Worm (Caenorhabditis elegans) whole organism, early embryonic: ENCODE results near the gene F32D8.15.

Experiments
- B0310.2 ChIP-seq: sonication (generic microtip); optimal IDR thresholded peaks from 2 replicates; lab custom pipeline; 2016; ENCODE audit warnings: mild to moderate bottlenecking, missing genetic modification characterization, missing compliant biosample characterization
- F13C5.2 ChIP-seq: sonication (generic microtip); optimal IDR thresholded peaks from 2 replicates; lab custom pipeline; 2017; ENCODE audit warnings: mild to moderate bottlenecking, missing genetic modification characterization, inconsistent platforms, missing compliant biosample characterization
- aly-1 ChIP-seq: sonication (generic microtip); optimal IDR thresholded peaks from 2 replicates; lab custom pipeline; 2016; ENCODE audit warnings: missing genetic modification characterization, missing compliant biosample characterization
- ama-1 ChIP-seq: fragments of 150-350 bp; optimal IDR thresholded peaks from 2 replicates; lab custom pipeline; 2014
- ceh-36 ChIP-seq: sonication (generic microtip); optimal IDR thresholded peaks from 2 replicates; lab custom pipeline; 2016; ENCODE audit warnings: missing genetic modification characterization, inconsistent platforms, missing compliant biosample characterization
- ets-7 ChIP-seq: sonication (generic microtip); optimal IDR thresholded peaks from 2 replicates; lab custom pipeline; 2016; ENCODE audit warnings: missing genotype, missing genetic modification characterization, missing compliant biosample characterization
- flt-1 ChIP-seq: fragments of 200-800 bp; sonication (Bioruptor generic); IDR thresholded peaks from 2 replicates; pipeline ENCODE4 v1.3.6; 2022; ENCODE audit warnings: missing genetic modification characterization, missing compliant biosample characterization
- hmbx-1 ChIP-seq: sonication (generic microtip); optimal IDR thresholded peaks from 2 replicates; lab custom pipeline; 2016; ENCODE audit warnings: mild to moderate bottlenecking, missing genetic modification characterization, missing compliant biosample characterization
- hmg-4 ChIP-seq: fragments of 200-800 bp; sonication (Bioruptor generic); optimal IDR thresholded peaks from 2 replicates; lab custom pipeline; 2018; ENCODE audit warnings: mild to moderate bottlenecking, missing genetic modification characterization, missing compliant biosample characterization
- hnd-1 ChIP-seq: sonication (generic microtip); optimal IDR thresholded peaks from 2 replicates; lab custom pipeline; 2016; ENCODE audit warnings: missing genetic modification characterization, missing compliant biosample characterization
- pes-1 ChIP-seq: fragments of 200-800 bp; sonication (Bioruptor generic); IDR thresholded peaks from 2 replicates; pipeline ENCODE4 v1.3.6; 2022; ENCODE audit warnings: missing genetic modification reagents, missing genetic modification characterization, missing compliant biosample characterization
- scrt-1 ChIP-seq: fragments of 200-800 bp; sonication (Bioruptor generic); IDR thresholded peaks from 2 replicates; pipeline ENCODE4 v1.3.6; 2022; ENCODE audit warnings: missing genetic modification characterization, missing compliant biosample characterization
- tbx-11 ChIP-seq: fragments of 200-800 bp; sonication (Bioruptor generic); IDR thresholded peaks from 2 replicates; pipeline ENCODE4 v1.3.6; 2022; ENCODE audit warnings: missing genetic modification characterization, missing compliant biosample characterization
- tbx-37 ChIP-seq: fragments of 200-800 bp; sonication (Bioruptor generic); conservative IDR thresholded peaks from 2 replicates; pipeline ENCODE4 v1.3.6; 2022; ENCODE audit warnings: missing genetic modification reagents, missing genetic modification characterization, missing compliant biosample characterization

- no peak for TF ChIP-seq ceh-36
- TF ChIP-seq ama-1 (lab: Kevin White, UChicago), result no peak
- no peak for TF ChIP-seq scrt-1
- no peak for TF ChIP-seq hnd-1 (tag; lab: Kevin White, UChicago)
- no peak for TF ChIP-seq hmbx-1 (tag; lab: Kevin White, UChicago)
- no peak for TF ChIP-seq hmg-4
- no peak for TF ChIP-seq ets-7 (tag; lab: Kevin White, UChicago)
- TF ChIP-seq pes-1 (GFP tag; lab: Robert Waterston, UW), result no peak
- no peak for TF ChIP-seq B0310.2 (tag; lab: Kevin White, UChicago)
- TF ChIP-seq flt-1 (GFP tag; lab: Robert Waterston, UW), result no peak
- no peak for TF ChIP-seq F13C5.2 (tag; lab: Kevin White, UChicago)
- TF ChIP-seq aly-1 (tag; lab: Kevin White, UChicago), result no peak
- no peak for TF ChIP-seq tbx-11 (GFP tag; lab: Robert Waterston, UW)
- TF ChIP-seq tbx-37 (GFP tag; lab: Robert Waterston, UW), result no peak
These were observed 37.3 kb downstream of the F32D8.15 start, which contains the start of gene F17C11.26 for ce11 chrV:10941150-10941549.
